Worm (Caenorhabditis elegans) whole organism, late embryonic: ENCODE measurements around the gene cdk-1.

Experiments used
- C38D4.7 ChIP-seq: fragments of 200-800 bp; sonication (Bioruptor generic); optimal IDR thresholded peaks from 2 replicates; lab custom pipeline; 2018; ENCODE audit warnings: mild to moderate bottlenecking, missing genetic modification characterization, moderate library complexity, missing compliant biosample characterization
- F13H6.1 ChIP-seq: sonication (generic microtip); optimal IDR thresholded peaks from 2 replicates; lab custom pipeline; 2016; ENCODE audit warnings: missing genetic modification characterization, missing compliant biosample characterization
- K02D7.2 ChIP-seq: sonication (generic microtip); optimal IDR thresholded peaks from 2 replicates; lab custom pipeline; 2017; ENCODE audit warnings: mild to moderate bottlenecking, missing genetic modification characterization, missing compliant biosample characterization
- T23F11.4 ChIP-seq: fragments of 200-800 bp; sonication (Bioruptor generic); optimal IDR thresholded peaks from 2 replicates; lab custom pipeline; 2018; ENCODE audit warnings: mild to moderate bottlenecking, missing genetic modification characterization, missing compliant biosample characterization
- Y22D7AL.16 ChIP-seq: sonication (generic microtip); optimal IDR thresholded peaks from 2 replicates; lab custom pipeline; 2016; ENCODE audit warnings: missing genetic modification characterization, missing compliant biosample characterization
- ahr-1 ChIP-seq: sonication (generic microtip); optimal IDR thresholded peaks from 2 replicates; lab custom pipeline; 2016; ENCODE audit warnings: missing genetic modification characterization, missing compliant biosample characterization
- ceh-48 ChIP-seq: sonication (generic microtip); optimal IDR thresholded peaks from 2 replicates; lab custom pipeline; 2016; ENCODE audit warnings: missing genetic modification characterization, inconsistent platforms, missing compliant biosample characterization
- ceh-6 ChIP-seq: fragments of 200-800 bp; sonication (Bioruptor generic); optimal IDR thresholded peaks from 2 replicates; lab custom pipeline; 2018; ENCODE audit warnings: mild to moderate bottlenecking, missing genetic modification characterization, missing compliant biosample characterization
- ceh-9 ChIP-seq: sonication (generic microtip); optimal IDR thresholded peaks from 2 replicates; lab custom pipeline; 2016; ENCODE audit warnings: mild to moderate bottlenecking, missing genetic modification characterization, inconsistent platforms, missing compliant biosample characterization
- dmd-4 ChIP-seq: sonication (generic microtip); optimal IDR thresholded peaks from 2 replicates; lab custom pipeline; 2016; ENCODE audit warnings: borderline replicate concordance, missing genetic modification characterization, missing compliant biosample characterization
- elt-2 ChIP-seq: sonication (generic microtip); optimal IDR thresholded peaks from 2 replicates; lab custom pipeline; 2016; ENCODE audit warnings: missing genetic modification reagents, missing genetic modification characterization, missing compliant biosample characterization
- elt-4 ChIP-seq: sonication (generic microtip); optimal IDR thresholded peaks from 2 replicates; lab custom pipeline; 2016; ENCODE audit warnings: missing genetic modification characterization, missing compliant biosample characterization
- ets-4 ChIP-seq: sonication (generic microtip); optimal IDR thresholded peaks from 2 replicates; lab custom pipeline; 2016; ENCODE audit warnings: missing genetic modification characterization, missing compliant biosample characterization
- eyg-1 ChIP-seq: sonication (generic microtip); optimal IDR thresholded peaks from 2 replicates; lab custom pipeline; 2016; ENCODE audit warnings: missing genotype, missing genetic modification characterization, missing compliant biosample characterization
- fax-1 ChIP-seq: sonication (generic microtip); optimal IDR thresholded peaks from 2 replicates; lab custom pipeline; 2016; ENCODE audit warnings: missing genotype, missing genetic modification characterization, missing compliant biosample characterization
- fkh-10 ChIP-seq: fragments of 150-350 bp; optimal IDR thresholded peaks from 2 replicates; lab custom pipeline; 2014; ENCODE audit warnings: missing biosample characterization, missing genetic modification reagents, missing genetic modification characterization
- hlh-13 ChIP-seq: fragments of 200-800 bp; sonication (Bioruptor generic); optimal IDR thresholded peaks from 2 replicates; lab custom pipeline; 2018; ENCODE audit warnings: mild to moderate bottlenecking, missing genetic modification characterization, missing compliant biosample characterization
- hlh-15 ChIP-seq: sonication (generic microtip); optimal IDR thresholded peaks from 2 replicates; lab custom pipeline; 2016; ENCODE audit warnings: missing genetic modification characterization, missing compliant biosample characterization
- lim-6 ChIP-seq: sonication (generic microtip); optimal IDR thresholded peaks from 2 replicates; lab custom pipeline; 2016; ENCODE audit warnings: missing genetic modification characterization, missing compliant biosample characterization
- madf-2 ChIP-seq: sonication (generic microtip); optimal IDR thresholded peaks from 2 replicates; lab custom pipeline; 2017; ENCODE audit warnings: missing genetic modification characterization, missing compliant biosample characterization
- mec-3 ChIP-seq: sonication (generic microtip); optimal IDR thresholded peaks from 2 replicates; lab custom pipeline; 2016; ENCODE audit warnings: borderline replicate concordance, missing genetic modification characterization, missing compliant biosample characterization
- nfya-1 ChIP-seq: sonication (generic microtip); optimal IDR thresholded peaks from 2 replicates; lab custom pipeline; 2017; ENCODE audit warnings: missing genetic modification characterization, mild to moderate bottlenecking, missing compliant biosample characterization, antibody characterized with exemption, moderate library complexity
- nhr-11 ChIP-seq: fragments of 150-350 bp; optimal IDR thresholded peaks from 2 replicates; lab custom pipeline; 2014; ENCODE audit warnings: missing biosample characterization, missing genetic modification characterization
- pag-3 ChIP-seq: sonication (generic microtip); optimal IDR thresholded peaks from 2 replicates; lab custom pipeline; 2016; ENCODE audit warnings: missing compliant biosample characterization, missing genetic modification characterization, borderline replicate concordance
- pha-2 ChIP-seq: sonication (generic microtip); optimal IDR thresholded peaks from 2 replicates; lab custom pipeline; 2017; ENCODE audit warnings: mild to moderate bottlenecking, missing genetic modification characterization, missing compliant biosample characterization
- pha-4 ChIP-seq: fragments of 150-350 bp; optimal IDR thresholded peaks from 2 replicates; lab custom pipeline; 2018; ENCODE audit warnings: missing biosample characterization, missing genetic modification reagents, missing genetic modification characterization
- pqm-1 ChIP-seq: sonication (generic microtip); optimal IDR thresholded peaks from 2 replicates; lab custom pipeline; 2016; ENCODE audit warnings: missing genetic modification characterization, missing compliant biosample characterization
- pros-1 ChIP-seq: fragments of 150-350 bp; optimal IDR thresholded peaks from 2 replicates; lab custom pipeline; 2014; ENCODE audit warnings: missing biosample characterization, missing genetic modification reagents, missing genetic modification characterization
- ref-2 ChIP-seq: sonication (generic microtip); optimal IDR thresholded peaks from 2 replicates; lab custom pipeline; 2016; ENCODE audit warnings: missing genetic modification characterization, missing compliant biosample characterization
- sox-2 ChIP-seq: fragments of 200-800 bp; sonication (Bioruptor generic); IDR thresholded peaks from 2 replicates; pipeline ENCODE4 v1.3.6; 2022; ENCODE audit warnings: missing genetic modification reagents, missing genetic modification characterization, missing compliant biosample characterization
- sox-4 ChIP-seq: sonication (generic microtip); optimal IDR thresholded peaks from 2 replicates; lab custom pipeline; 2017; ENCODE audit warnings: mild to moderate bottlenecking, missing genetic modification characterization, inconsistent platforms, missing compliant biosample characterization
- syd-9 ChIP-seq: sonication (generic microtip); optimal IDR thresholded peaks from 2 replicates; lab custom pipeline; 2016; ENCODE audit warnings: mild to moderate bottlenecking, missing genetic modification characterization, moderate library complexity, missing compliant biosample characterization
- unc-55 ChIP-seq: sonication (generic microtip); optimal IDR thresholded peaks from 2 replicates; lab custom pipeline; 2017; ENCODE audit warnings: missing biosample characterization, missing genetic modification reagents, missing genetic modification characterization
- unc-86 ChIP-seq: sonication (generic microtip); optimal IDR thresholded peaks from 2 replicates; lab custom pipeline; 2016; ENCODE audit warnings: missing genetic modification characterization, missing compliant biosample characterization

cdk-1 gene

ce11 chrIII:9782011-9782436, 34.8 kb downstream of the cdk-1 start, which contains the start of gene vha-2:
Gene vha-2 (plus strand): TSS chrIII:9782164.
- peak; percentile 56 for TF ChIP-seq elt-2 (tag; lab: Kevin White, UChicago)
- no peak for TF ChIP-seq lim-6 (tag; lab: Kevin White, UChicago)

- TF ChIP-seq ref-2 (tag; lab: Kevin White, UChicago) (no peak), nfya-1 (tag; lab: Kevin White, UChicago) (no peak), ets-4 (no peak), C38D4.7 (GFP tag; lab: Kevin White, UChicago) (no peak), unc-55 (GFP tag; lab: Kevin White, UChicago) (no peak), ahr-1 (tag; lab: Kevin White, UChicago) (no peak), dmd-4 (tag; lab: Kevin White, UChicago) (no peak), pros-1 (tag; lab: Kevin White, UChicago) (no peak), mec-3 (tag; lab: Kevin White, UChicago) (no peak), T23F11.4 (GFP tag; lab: Kevin White, UChicago) (no peak), elt-2 (tag; lab: Kevin White, UChicago) (no peak), hlh-13 (GFP tag; lab: Kevin White, UChicago) (no peak), nhr-11 (tag; lab: Kevin White, UChicago) (no peak), pqm-1 (no peak), sox-4 (tag; lab: Kevin White, UChicago) (no peak)
These were observed 35.3 kb downstream of the cdk-1 start, which contains the start of gene R10E11.6 for ce11 chrIII:9782483-9783081. Gene R10E11.6 (plus strand): TSS chrIII:9783006.

ce11 chrIII:9783133-9783590, 35.9 kb downstream of the cdk-1 start:
- no peak for TF ChIP-seq hlh-15
- TF ChIP-seq pha-2 (tag; lab: Kevin White, UChicago): no peak
- TF ChIP-seq lim-6 (tag; lab: Kevin White, UChicago): no peak
- TF ChIP-seq madf-2 (tag; lab: Kevin White, UChicago): no peak
- TF ChIP-seq Y22D7AL.16 (tag; lab: Kevin White, UChicago): no peak
- TF ChIP-seq ceh-48 (tag; lab: Kevin White, UChicago): no peak
- TF ChIP-seq K02D7.2 (tag; lab: Kevin White, UChicago): no peak
- no peak for TF ChIP-seq ceh-6 (GFP tag; lab: Kevin White, UChicago)
- TF ChIP-seq elt-4 (tag; lab: Kevin White, UChicago): no peak
- TF ChIP-seq T23F11.4 (GFP tag; lab: Kevin White, UChicago): no peak
- no peak for TF ChIP-seq F13H6.1
- TF ChIP-seq sox-2 (GFP tag; lab: Robert Waterston, UW): no peak
- TF ChIP-seq eyg-1: no peak
- TF ChIP-seq fkh-10 (GFP tag; lab: Kevin White, UChicago): no peak
- TF ChIP-seq unc-86 (tag; lab: Kevin White, UChicago): no peak
- TF ChIP-seq syd-9 (tag; lab: Kevin White, UChicago): no peak
- no peak for TF ChIP-seq ceh-9
- TF ChIP-seq pag-3: no peak
- TF ChIP-seq pha-4 (tag; lab: Kevin White, UChicago): no peak
- TF ChIP-seq fax-1 (tag; lab: Kevin White, UChicago): no peak

DNA sequence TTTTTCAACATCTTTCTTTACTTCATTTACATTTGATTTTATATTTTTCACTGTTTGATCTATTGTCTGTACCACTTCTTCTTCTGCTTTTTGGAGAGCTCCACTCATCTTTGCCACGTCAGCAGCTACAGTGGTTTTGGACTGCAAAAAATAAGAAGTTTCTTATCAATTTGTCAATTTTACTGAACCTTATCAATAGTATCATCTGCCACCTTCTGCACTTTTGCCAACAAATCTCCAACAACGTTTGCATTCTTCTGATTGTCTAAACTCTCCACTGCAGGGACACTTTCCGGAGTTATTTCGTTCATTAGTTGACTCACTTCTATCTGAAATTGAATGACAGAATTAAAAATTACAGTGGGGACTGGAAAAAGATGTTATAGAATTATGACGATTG, 39.5 kb downstream of the cdk-1 start:
- TF ChIP-seq hlh-15 (no peak), elt-2 (tag; lab: Kevin White, UChicago) (peak; percentile 79)

- TF ChIP-seq nfya-1 (tag; lab: Kevin White, UChicago): peak; percentile 84
- no peak for TF ChIP-seq ets-4
These were observed 41.8 kb downstream of the cdk-1 start for ce11 chrIII:9789083-9789482.
